Worm (Caenorhabditis elegans) whole organism, mixed stage, embryonic: ENCODE data around the gene T08E11.1.

Experiments used
- bed-3 ChIP-seq: fragments of 200-800 bp; sonication (Bioruptor generic); optimal IDR thresholded peaks from 3 replicates; lab custom pipeline; 2018; ENCODE audit warnings: mild to moderate bottlenecking, missing genetic modification characterization, moderate library complexity, missing compliant biosample characterization
- blmp-1 ChIP-seq: fragments of 150-350 bp; optimal IDR thresholded peaks from 2 replicates; lab custom pipeline; 2014; ENCODE audit warnings: missing biosample characterization, missing genetic modification characterization
- ceh-39 ChIP-seq: fragments of 150-350 bp; optimal IDR thresholded peaks from 2 replicates; lab custom pipeline; 2014; ENCODE audit warnings: missing biosample characterization, missing genetic modification characterization
- ceh-43 ChIP-seq: fragments of 200-800 bp; sonication (Bioruptor generic); optimal IDR thresholded peaks from 2 replicates; lab custom pipeline; 2018; ENCODE audit warnings: mild to moderate bottlenecking, missing genetic modification characterization, moderate library complexity, missing compliant biosample characterization
- ces-1 ChIP-seq: fragments of 150-350 bp; optimal IDR thresholded peaks from 2 replicates; lab custom pipeline; 2014; ENCODE audit warnings: missing biosample characterization, missing genetic modification reagents, missing genetic modification characterization
- cnd-1 ChIP-seq: fragments of 200-800 bp; sonication (Bioruptor generic); optimal IDR thresholded peaks from 2 replicates; lab custom pipeline; 2018; ENCODE audit warnings: mild to moderate bottlenecking, missing genetic modification characterization, missing compliant biosample characterization
- drap-1 ChIP-seq: fragments of 200-800 bp; sonication (Bioruptor generic); optimal IDR thresholded peaks from 3 replicates; lab custom pipeline; 2018; ENCODE audit warnings: mild to moderate bottlenecking, missing genetic modification characterization, missing compliant biosample characterization
- elt-1 ChIP-seq: sonication (generic microtip); optimal IDR thresholded peaks from 2 replicates; lab custom pipeline; 2017; ENCODE audit warnings: missing genetic modification characterization, mild to moderate bottlenecking, missing compliant biosample characterization, antibody characterized with exemption, moderate library complexity, borderline replicate concordance; ENCODE audit not compliant: insufficient read depth
- elt-3 ChIP-seq: fragments of 150-350 bp; optimal IDR thresholded peaks from 2 replicates; lab custom pipeline; 2014; ENCODE audit warnings: missing biosample characterization, missing genetic modification characterization
- flh-1 ChIP-seq: fragments of 200-800 bp; sonication (Bioruptor generic); optimal IDR thresholded peaks from 2 replicates; lab custom pipeline; 2018; ENCODE audit warnings: mild to moderate bottlenecking, missing genetic modification characterization, moderate library complexity, missing compliant biosample characterization
- hlh-1 ChIP-seq: fragments of 150-350 bp; optimal IDR thresholded peaks from 2 replicates; lab custom pipeline; 2014; ENCODE audit warnings: missing biosample characterization, missing genetic modification reagents, missing genetic modification characterization
- lin-13 ChIP-seq: fragments of 150-350 bp; optimal IDR thresholded peaks from 2 replicates; lab custom pipeline; 2014; ENCODE audit warnings: missing biosample characterization, missing genetic modification characterization
- lin-32 ChIP-seq: fragments of 200-800 bp; sonication (Bioruptor generic); optimal IDR thresholded peaks from 2 replicates; lab custom pipeline; 2018; ENCODE audit warnings: mild to moderate bottlenecking, missing genetic modification characterization, missing compliant biosample characterization
- lsy-2 ChIP-seq: fragments of 150-350 bp; optimal IDR thresholded peaks from 2 replicates; lab custom pipeline; 2014; ENCODE audit warnings: missing biosample characterization, missing genetic modification characterization
- mab-5 ChIP-seq: fragments of 150-350 bp; optimal IDR thresholded peaks from 2 replicates; lab custom pipeline; 2014; ENCODE audit warnings: missing biosample characterization, missing genetic modification characterization
- mep-1 ChIP-seq: fragments of 150-350 bp; optimal IDR thresholded peaks from 2 replicates; lab custom pipeline; 2017; ENCODE audit warnings: missing biosample characterization, missing genetic modification reagents, missing genetic modification characterization, inconsistent platforms
- mls-2 ChIP-seq: sonication (generic microtip); optimal IDR thresholded peaks from 2 replicates; lab custom pipeline; 2016; ENCODE audit warnings: mild to moderate bottlenecking, missing genetic modification characterization, moderate library complexity, missing compliant biosample characterization
- nhr-12 ChIP-seq: fragments of 150-350 bp; optimal IDR thresholded peaks from 2 replicates; lab custom pipeline; 2014; ENCODE audit warnings: missing biosample characterization, missing genetic modification characterization
- nhr-2 ChIP-seq: fragments of 150-350 bp; optimal IDR thresholded peaks from 2 replicates; lab custom pipeline; 2014; ENCODE audit warnings: missing biosample characterization, missing genetic modification characterization
- nhr-76 ChIP-seq: sonication (generic microtip); optimal IDR thresholded peaks from 2 replicates; lab custom pipeline; 2017; ENCODE audit warnings: missing biosample characterization, missing genetic modification characterization
- pha-4 ChIP-seq: fragments of 150-350 bp; optimal IDR thresholded peaks from 2 replicates; lab custom pipeline; 2018; ENCODE audit warnings: missing biosample characterization, missing genetic modification reagents, missing genetic modification characterization
- sem-2 ChIP-seq: fragments of 200-800 bp; sonication (Bioruptor generic); optimal IDR thresholded peaks from 2 replicates; lab custom pipeline; 2018; ENCODE audit warnings: mild to moderate bottlenecking, missing genetic modification characterization, missing compliant biosample characterization
- snpc-4 ChIP-seq: fragments of 150-350 bp; optimal IDR thresholded peaks from 2 replicates; lab custom pipeline; 2014; ENCODE audit warnings: missing biosample characterization, missing genetic modification characterization
- sptf-1 ChIP-seq: sonication (generic microtip); optimal IDR thresholded peaks from 2 replicates; lab custom pipeline; 2017; ENCODE audit warnings: mild to moderate bottlenecking, missing genetic modification characterization, moderate library complexity, missing compliant biosample characterization
- tbx-8 ChIP-seq: fragments of 200-800 bp; sonication (Bioruptor generic); optimal IDR thresholded peaks from 2 replicates; lab custom pipeline; 2018; ENCODE audit warnings: mild to moderate bottlenecking, missing genetic modification characterization, moderate library complexity, missing compliant biosample characterization
- unc-120 ChIP-seq: sonication (generic microtip); optimal IDR thresholded peaks from 2 replicates; lab custom pipeline; 2017; ENCODE audit warnings: missing genetic modification characterization, missing compliant biosample characterization; ENCODE audit not compliant: poor library complexity, severe bottlenecking
- unc-62 ChIP-seq: fragments of 150-350 bp; optimal IDR thresholded peaks from 2 replicates; lab custom pipeline; 2014; ENCODE audit warnings: missing biosample characterization, missing genetic modification reagents, missing genetic modification characterization
- zip-8 ChIP-seq: fragments of 150-350 bp; optimal IDR thresholded peaks from 2 replicates; lab custom pipeline; 2014; ENCODE audit warnings: missing biosample characterization, missing genetic modification characterization
- ztf-11 ChIP-seq: fragments of 150-350 bp; optimal IDR thresholded peaks from 2 replicates; lab custom pipeline; 2014; ENCODE audit warnings: missing biosample characterization, missing genetic modification characterization

Gene T08E11.1

DNA sequence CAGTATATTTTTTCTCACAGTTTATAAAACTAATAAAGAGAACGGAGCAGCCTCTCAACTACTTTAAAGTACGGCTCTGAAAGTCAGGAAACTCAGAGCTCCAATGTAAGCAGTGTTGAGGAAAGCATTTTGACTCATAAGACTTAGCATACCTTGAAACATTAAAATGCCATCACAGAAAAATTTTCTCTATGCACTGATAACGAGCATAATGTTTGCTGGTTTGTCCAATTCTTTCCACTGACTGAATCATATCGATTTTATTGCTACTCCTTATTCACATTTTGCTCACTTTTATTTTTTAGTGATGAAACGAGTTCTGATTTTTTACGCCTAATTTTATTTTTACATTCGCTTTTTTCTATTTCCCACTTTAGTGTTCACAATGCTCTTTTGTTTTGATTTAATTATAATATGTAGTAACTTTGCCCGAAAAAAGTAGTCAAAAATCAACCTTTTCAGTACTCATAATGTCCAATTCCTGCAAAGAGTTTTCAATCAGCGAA, 4.4 kb upstream of the T08E11.1 start, which contains the start of gene math-39:
Gene math-39 (plus strand): TSS at position 456 of the 506 bp plus-strand sequence.
- TF ChIP-seq snpc-4 (tag; lab: Kevin White, UChicago) (no peak), mls-2 (tag; lab: Kevin White, UChicago) (no peak), ztf-11 (tag; lab: Kevin White, UChicago) (no peak), unc-120 (tag; lab: Kevin White, UChicago) (no peak), lin-13 (tag; lab: Kevin White, UChicago) (no peak), ceh-39 (tag; lab: Kevin White, UChicago) (no peak), tbx-8 (GFP tag; lab: Kevin White, UChicago) (no peak), blmp-1 (no peak), cnd-1 (tag; lab: Kevin White, UChicago) (no peak), hlh-1 (no peak)

DNA sequence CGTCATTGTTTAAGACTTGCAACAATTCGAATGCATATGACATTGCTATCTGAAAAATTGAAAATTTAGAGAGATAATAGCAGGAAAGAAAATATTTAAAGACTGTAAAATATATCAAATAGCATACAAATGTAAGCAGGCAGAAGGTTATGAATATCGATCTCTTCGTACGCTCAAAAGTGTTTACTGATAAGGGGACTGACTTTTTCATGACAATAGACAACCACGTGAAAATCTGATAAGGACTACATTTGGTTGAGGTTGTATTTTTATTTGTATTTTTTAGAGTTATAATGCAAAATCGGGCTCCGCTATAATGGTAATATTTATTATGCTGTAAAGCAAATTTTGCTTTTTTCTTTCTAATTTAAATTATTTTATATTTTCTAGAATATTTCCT, 6.6 kb downstream of the T08E11.1 start, which contains the start of the genes C52E2.5 and C52E2.4:
Gene C52E2.5 (minus strand): TSS at position 43 of the 400 bp plus-strand sequence.
Gene C52E2.4 (plus strand): TSS at position 252 of the 400 bp plus-strand sequence.
- TF ChIP-seq flh-1 (GFP tag; lab: Kevin White, UChicago) (no peak), nhr-12 (tag; lab: Kevin White, UChicago) (no peak), unc-62 (GFP tag; lab: Kevin White, UChicago) (no peak), snpc-4 (tag; lab: Kevin White, UChicago) (no peak), mab-5 (tag; lab: Kevin White, UChicago) (no peak), sem-2 (GFP tag; lab: Kevin White, UChicago) (no peak), blmp-1 (no peak), lin-13 (tag; lab: Kevin White, UChicago) (no peak), ceh-43 (GFP tag; lab: Kevin White, UChicago) (no peak), cnd-1 (tag; lab: Kevin White, UChicago) (no peak), ces-1 (no peak), nhr-76 (tag; lab: Kevin White, UChicago) (no peak), hlh-1 (no peak)

- TF ChIP-seq nhr-76 (tag; lab: Kevin White, UChicago) (no peak), lin-32 (GFP tag; lab: Kevin White, UChicago) (no peak), unc-120 (tag; lab: Kevin White, UChicago) (no peak), ceh-43 (GFP tag; lab: Kevin White, UChicago) (no peak), mab-5 (tag; lab: Kevin White, UChicago) (no peak), snpc-4 (tag; lab: Kevin White, UChicago) (no peak), mep-1 (no peak), cnd-1 (tag; lab: Kevin White, UChicago) (no peak), pha-4 (no peak), sem-2 (GFP tag; lab: Kevin White, UChicago) (no peak), sptf-1 (no peak)
- TF ChIP-seq, all 35 proteins: peak for 0
These were observed 8.2 kb downstream of the T08E11.1 start for ce11 chrII:1844552-1844951.

ce11 chrII:1848109-1848508, 11.8 kb downstream of the T08E11.1 start, which contains the start of gene fbxb-97:
TSS of gene fbxb-97 (minus strand) at chrII:1848161.
- peak; percentile 51 for TF ChIP-seq unc-120 (tag; lab: Kevin White, UChicago)
- TF ChIP-seq mab-5 (tag; lab: Kevin White, UChicago): no peak

- TF ChIP-seq flh-1 (GFP tag; lab: Kevin White, UChicago) (no peak), lsy-2 (no peak), zip-8 (tag; lab: Kevin White, UChicago) (no peak), nhr-2 (tag; lab: Kevin White, UChicago) (no peak), sem-2 (GFP tag; lab: Kevin White, UChicago) (no peak), ceh-39 (tag; lab: Kevin White, UChicago) (no peak), pha-4 (no peak), sptf-1 (no peak), mep-1 (no peak), cnd-1 (tag; lab: Kevin White, UChicago) (no peak), bed-3 (no peak), drap-1 (GFP tag; lab: Kevin White, UChicago) (no peak), ceh-43 (GFP tag; lab: Kevin White, UChicago) (no peak), elt-3 (tag; lab: Kevin White, UChicago) (no peak), mab-5 (tag; lab: Kevin White, UChicago) (no peak), ces-1 (no peak), elt-1 (tag; lab: Kevin White, UChicago) (no peak), unc-62 (GFP tag; lab: Kevin White, UChicago) (no peak)
These were observed 14.0 kb downstream of the T08E11.1 start, which contains the start of gene fbxb-96 for ce11 chrII:1850299-1850698. TSS of gene fbxb-96 (minus strand) at chrII:1850399.
